Worm (Caenorhabditis elegans): ENCODE data around the gene C25A8.5.

- TF ChIP-seq nhr-10 (tag; optimal IDR thresholded peaks at IDR 0.05), result no peak
- no peak for TF ChIP-seq nhr-77 (tag; optimal IDR thresholded peaks at IDR 0.05)
- TF ChIP-seq nhr-21 (tag; optimal IDR thresholded peaks at IDR 0.05), result no peak
- no peak for TF ChIP-seq snpc-4 (tag; optimal IDR thresholded peaks at IDR 0.05)
- no peak for TF ChIP-seq ceh-82 (tag; optimal IDR thresholded peaks at IDR 0.05)
- TF ChIP-seq sma-9 (GFP tag; optimal IDR thresholded peaks at IDR 0.05), result no peak
- no peak for TF ChIP-seq sma-9 (tag; optimal IDR thresholded peaks at IDR 0.05)
- TF ChIP-seq fos-1 (tag; optimal IDR thresholded peaks at IDR 0.05), result no peak
- TF ChIP-seq zag-1 (tag; optimal IDR thresholded peaks at IDR 0.05), result no peak
- no peak for TF ChIP-seq lin-39 (tag; optimal IDR thresholded peaks at IDR 0.05)
- no peak for TF ChIP-seq unc-62 (GFP tag; optimal IDR thresholded peaks at IDR 0.05)
- TF ChIP-seq ztf-4 (tag; optimal IDR thresholded peaks at IDR 0.05), result no peak
- no peak for TF ChIP-seq nhr-12 (tag; optimal IDR thresholded peaks at IDR 0.05)
- TF ChIP-seq nhr-11 (tag; optimal IDR thresholded peaks at IDR 0.05), result no peak
Observed at ce11 chrIV:6957341-6957740, 42.0 kb upstream of the C25A8.5 start, which contains the start of gene jnk-1.

Data from whole organism, L2 larva.